Worm (Caenorhabditis elegans) whole organism, L4 larva: ENCODE data around the gene ajm-1.

Experiments
- aha-1 ChIP-seq: fragments of 150-350 bp; peaks from one replicate; lab custom pipeline; 2014; ENCODE audit warnings: missing biosample characterization, missing genetic modification characterization
- zag-1 ChIP-seq: fragments of 150-350 bp; optimal IDR thresholded peaks from 2 replicates; lab custom pipeline; 2014; ENCODE audit warnings: missing biosample characterization, missing genetic modification characterization

DNA sequence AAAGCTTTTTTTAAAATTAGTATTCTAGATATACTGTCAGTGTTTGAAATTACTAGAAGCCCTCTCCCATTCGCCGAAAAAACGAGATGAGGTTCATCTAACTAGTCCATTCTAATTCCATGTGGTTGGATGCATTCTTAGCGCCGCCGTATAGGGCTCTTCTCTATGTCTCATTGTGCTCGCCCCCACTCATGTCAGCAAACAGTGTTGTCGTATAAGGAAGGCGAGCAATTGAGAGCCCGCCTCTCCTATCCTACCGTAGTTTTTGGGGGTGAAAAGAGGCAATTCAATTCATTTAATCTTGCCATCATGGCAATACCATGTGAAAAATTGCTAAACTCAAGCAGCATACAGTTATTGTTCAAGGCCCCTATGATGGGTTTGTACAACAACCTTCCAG, 34.1 kb upstream of the ajm-1 start, which contains the start of gene F47E1.20:
- no peak for TF ChIP-seq aha-1 (tag; lab: Kevin White, UChicago)
- no peak for TF ChIP-seq zag-1 (tag; lab: Kevin White, UChicago)
